Worm (Caenorhabditis elegans): ENCODE data around the gene pqn-87.

DNA sequence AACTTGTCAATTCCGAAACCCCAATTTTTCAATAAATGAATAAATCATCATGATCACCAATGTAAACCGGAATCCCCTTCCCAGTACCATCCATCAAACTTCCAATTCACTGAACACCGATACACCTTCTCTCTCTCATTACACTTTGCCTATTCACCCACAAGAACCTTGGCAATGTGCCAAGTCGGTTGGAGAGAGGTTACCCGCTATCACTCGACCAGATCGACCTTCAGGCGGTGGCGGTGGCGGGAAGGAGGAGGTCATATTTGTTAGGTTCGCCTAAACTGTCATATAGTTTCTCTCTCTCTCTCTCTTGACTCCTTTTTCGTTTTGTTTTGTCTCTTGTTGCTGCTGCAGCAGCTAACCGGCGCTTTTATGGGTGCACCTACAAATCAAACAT lies 37.7 kb upstream of the pqn-87 start:
- TF ChIP-seq ztf-11 (tag; optimal IDR thresholded peaks at IDR 0.05) (no peak), lin-11 (tag; optimal IDR thresholded peaks at IDR 0.05) (no peak)
